Worm (Caenorhabditis elegans) whole organism, young adult: Measurements from ENCODE around the gene txt-12.

Experiments
- ceh-91 ChIP-seq: fragments of 200-800 bp; sonication (Bioruptor generic); IDR thresholded peaks from 2 replicates; pipeline ENCODE4 v1.3.6; 2022; ENCODE audit warnings: missing genetic modification reagents, missing genetic modification characterization, missing compliant biosample characterization
- dpff-1 ChIP-seq: sonication (generic microtip); optimal IDR thresholded peaks from 2 replicates; lab custom pipeline; 2017; ENCODE audit warnings: mild to moderate bottlenecking, missing genetic modification characterization, missing compliant biosample characterization
- let-526 ChIP-seq: fragments of 200-800 bp; sonication (Bioruptor generic); IDR thresholded peaks from 2 replicates; pipeline ENCODE4 v1.3.6; 2022; ENCODE audit warnings: missing genetic modification reagents, missing genetic modification characterization, missing compliant biosample characterization
- lin-26 ChIP-seq: fragments of 200-800 bp; sonication (Bioruptor generic); IDR thresholded peaks from 2 replicates; pipeline ENCODE4 v1.3.6; 2022; ENCODE audit warnings: missing genetic modification reagents, missing genetic modification characterization, missing compliant biosample characterization
- mes-4 ChIP-seq: sonication (generic microtip); optimal IDR thresholded peaks from 2 replicates; lab custom pipeline; 2016; ENCODE audit warnings: missing genotype, missing genetic modification characterization, missing compliant biosample characterization
- nhr-27 ChIP-seq: fragments of 200-800 bp; sonication (Bioruptor generic); optimal IDR thresholded peaks from 2 replicates; lab custom pipeline; 2018; ENCODE audit warnings: mild to moderate bottlenecking, missing genetic modification characterization, moderate library complexity, missing compliant biosample characterization
- nhr-80 ChIP-seq: sonication (generic microtip); optimal IDR thresholded peaks from 2 replicates; lab custom pipeline; 2016; ENCODE audit warnings: missing genetic modification characterization, missing compliant biosample characterization
- snpc-1.3 ChIP-seq: sonication (generic microtip); optimal IDR thresholded peaks from 2 replicates; lab custom pipeline; 2017; ENCODE audit warnings: missing genetic modification characterization, mild to moderate bottlenecking, missing compliant biosample characterization, antibody characterized with exemption, moderate library complexity, missing genotype, missing genetic modification reagents; ENCODE audit not compliant: insufficient read depth
- somi-1 ChIP-seq: fragments of 200-800 bp; sonication (Bioruptor generic); optimal IDR thresholded peaks from 2 replicates; lab custom pipeline; 2018; ENCODE audit warnings: mild to moderate bottlenecking, missing genetic modification characterization, missing compliant biosample characterization
- unc-130 ChIP-seq: sonication (generic microtip); optimal IDR thresholded peaks from 2 replicates; lab custom pipeline; 2016; ENCODE audit warnings: missing genetic modification reagents, missing genetic modification characterization, missing compliant biosample characterization
- zfh-2 ChIP-seq: fragments of 200-800 bp; sonication (Bioruptor generic); conservative IDR thresholded peaks from 2 replicates; pipeline ENCODE4 v1.3.6; 2022; ENCODE audit warnings: missing genetic modification reagents, missing genetic modification characterization, missing compliant biosample characterization

- TF ChIP-seq unc-130 (GFP tag; lab: Kevin White, UChicago) (no peak), nhr-27 (tag; lab: Kevin White, UChicago) (no peak), let-526 (GFP tag; lab: Robert Waterston, UW) (no peak), dpff-1 (tag; lab: Kevin White, UChicago) (no peak), snpc-1.3 (no peak), somi-1 (GFP tag; lab: Kevin White, UChicago) (no peak), lin-26 (GFP tag; lab: Robert Waterston, UW) (no peak), nhr-80 (tag; lab: Kevin White, UChicago) (peak; percentile 2), zfh-2 (no peak), mes-4 (no peak), ceh-91 (GFP tag; lab: Robert Waterston, UW) (peak; percentile 46)
Observed at ce11 chrV:15136772-15137171, 44.0 kb downstream of the txt-12 start, which contains the start of gene aipl-1.
